Worm (Caenorhabditis elegans) whole organism, L3 larva: ENCODE data around the gene R11D1.13.

Experiments
- ZK546.5 ChIP-seq: sonication (generic microtip); optimal IDR thresholded peaks from 2 replicates; lab custom pipeline; 2017; ENCODE audit warnings: missing biosample characterization, missing genetic modification characterization
- aly-2 ChIP-seq: fragments of 150-350 bp; optimal IDR thresholded peaks from 2 replicates; lab custom pipeline; 2014; ENCODE audit warnings: missing biosample characterization, missing genetic modification characterization
- ama-1 ChIP-seq: fragments of 150-350 bp; optimal IDR thresholded peaks from 2 replicates; lab custom pipeline; 2018
- ceh-16 ChIP-seq: sonication (generic microtip); optimal IDR thresholded peaks from 2 replicates; lab custom pipeline; 2017; ENCODE audit warnings: missing biosample characterization, missing genetic modification characterization
- ceh-28 ChIP-seq: fragments of 150-350 bp; optimal IDR thresholded peaks from 2 replicates; lab custom pipeline; 2014; ENCODE audit warnings: missing biosample characterization, missing genetic modification reagents, missing genetic modification characterization
- ceh-82 ChIP-seq: fragments of 150-350 bp; optimal IDR thresholded peaks from 2 replicates; lab custom pipeline; 2014; ENCODE audit warnings: missing biosample characterization, missing genetic modification characterization
- ceh-9 ChIP-seq: sonication (generic microtip); optimal IDR thresholded peaks from 2 replicates; lab custom pipeline; 2018; ENCODE audit warnings: missing biosample characterization, missing genetic modification characterization
- daf-12 ChIP-seq: fragments of 150-350 bp; optimal IDR thresholded peaks from 2 replicates; lab custom pipeline; 2014; ENCODE audit warnings: missing biosample characterization, missing genetic modification reagents, missing genetic modification characterization
- elt-2 ChIP-seq: sonication (generic microtip); optimal IDR thresholded peaks from 2 replicates; lab custom pipeline; 2016; ENCODE audit warnings: missing genetic modification reagents, mild to moderate bottlenecking, missing genetic modification characterization, missing compliant biosample characterization
- elt-3 ChIP-seq, 3 experiments: fragments of 150-350 bp in 1 of 3; sonication (generic microtip) in 2 of 3; optimal IDR thresholded peaks; 2 replicates in 2 of 3; 4 replicates in 1 of 3; lab custom pipeline; 2014 to 2017; ENCODE audit warnings: missing biosample characterization in 3 of 3, missing genetic modification characterization in 3 of 3
- eor-1 ChIP-seq, 2 experiments: fragments of 150-350 bp; optimal IDR thresholded peaks; 2 replicates each; lab custom pipeline; 2014 to 2018; ENCODE audit warnings: missing biosample characterization in 2 of 2, missing genetic modification characterization in 2 of 2
- fkh-10 ChIP-seq: sonication (generic microtip); optimal IDR thresholded peaks from 2 replicates; lab custom pipeline; 2017; ENCODE audit warnings: missing biosample characterization, missing genetic modification reagents, missing genetic modification characterization
- fkh-2 ChIP-seq: fragments of 150-350 bp; optimal IDR thresholded peaks from 2 replicates; lab custom pipeline; 2014; ENCODE audit warnings: missing biosample characterization, missing genetic modification reagents, missing genetic modification characterization
- hmg-11 ChIP-seq: sonication (generic microtip); optimal IDR thresholded peaks from 2 replicates; lab custom pipeline; 2016; ENCODE audit warnings: missing genetic modification characterization, missing compliant biosample characterization
- jun-1 ChIP-seq: fragments of 150-350 bp; optimal IDR thresholded peaks from 2 replicates; lab custom pipeline; 2014; ENCODE audit warnings: missing biosample characterization, missing genetic modification reagents, missing genetic modification characterization
- lin-39 ChIP-seq: fragments of 150-350 bp; optimal IDR thresholded peaks from 2 replicates; lab custom pipeline; 2018; ENCODE audit warnings: missing biosample characterization, missing genetic modification reagents, missing genetic modification characterization
- lsy-12 ChIP-seq: sonication (generic microtip); optimal IDR thresholded peaks from 2 replicates; lab custom pipeline; 2016; ENCODE audit warnings: mild to moderate bottlenecking, missing genetic modification characterization, missing compliant biosample characterization
- mdl-1 ChIP-seq: fragments of 150-350 bp; optimal IDR thresholded peaks from 2 replicates; lab custom pipeline; 2014; ENCODE audit warnings: missing biosample characterization, missing genetic modification characterization
- mml-1 ChIP-seq: fragments of 150-350 bp; sonication (generic microtip); optimal IDR thresholded peaks from 3 replicates; lab custom pipeline; 2014; ENCODE audit warnings: missing biosample characterization, missing genetic modification characterization
- nhr-11 ChIP-seq: fragments of 150-350 bp; optimal IDR thresholded peaks from 2 replicates; lab custom pipeline; 2014; ENCODE audit warnings: missing biosample characterization, missing genetic modification characterization
- nhr-12 ChIP-seq: fragments of 150-350 bp; optimal IDR thresholded peaks from 2 replicates; lab custom pipeline; 2014; ENCODE audit warnings: missing biosample characterization, missing genetic modification characterization
- nhr-237 ChIP-seq: fragments of 150-350 bp; optimal IDR thresholded peaks from 2 replicates; lab custom pipeline; 2014; ENCODE audit warnings: missing biosample characterization, missing genetic modification characterization
- nhr-28 ChIP-seq: fragments of 150-350 bp; optimal IDR thresholded peaks from 2 replicates; lab custom pipeline; 2014; ENCODE audit warnings: missing biosample characterization, missing genetic modification characterization
- nhr-43 ChIP-seq: sonication (generic microtip); optimal IDR thresholded peaks from 2 replicates; lab custom pipeline; 2016; ENCODE audit warnings: mild to moderate bottlenecking, missing genetic modification characterization, missing compliant biosample characterization; ENCODE audit not compliant: poor library complexity, severe bottlenecking
- nhr-67 ChIP-seq: fragments of 150-350 bp; optimal IDR thresholded peaks from 2 replicates; lab custom pipeline; 2014; ENCODE audit warnings: missing biosample characterization, missing genetic modification characterization
- nhr-76 ChIP-seq: fragments of 150-350 bp; sonication (generic microtip); optimal IDR thresholded peaks from 5 replicates; lab custom pipeline; 2014; ENCODE audit warnings: missing biosample characterization, missing genetic modification characterization
- nhr-77 ChIP-seq: fragments of 150-350 bp; optimal IDR thresholded peaks from 2 replicates; lab custom pipeline; 2014; ENCODE audit warnings: missing biosample characterization, missing genetic modification characterization
- pha-4 ChIP-seq: fragments of 150-350 bp; optimal IDR thresholded peaks from 2 replicates; lab custom pipeline; 2014; ENCODE audit warnings: missing biosample characterization, missing genetic modification reagents, missing genetic modification characterization
- pqm-1 ChIP-seq: fragments of 150-350 bp; optimal IDR thresholded peaks from 2 replicates; lab custom pipeline; 2017; ENCODE audit warnings: missing biosample characterization, missing genetic modification characterization, inconsistent platforms
- skn-1 ChIP-seq: fragments of 150-350 bp; optimal IDR thresholded peaks from 2 replicates; lab custom pipeline; 2014; ENCODE audit warnings: missing biosample characterization, missing genetic modification characterization
- snpc-4 ChIP-seq: fragments of 150-350 bp; optimal IDR thresholded peaks from 2 replicates; lab custom pipeline; 2014; ENCODE audit warnings: missing biosample characterization, missing genetic modification characterization
- tbx-2 ChIP-seq: sonication (generic microtip); optimal IDR thresholded peaks from 2 replicates; lab custom pipeline; 2016; ENCODE audit warnings: mild to moderate bottlenecking, missing genetic modification characterization, missing compliant biosample characterization
- unc-39 ChIP-seq: sonication (generic microtip); optimal IDR thresholded peaks from 4 replicates; lab custom pipeline; 2017; ENCODE audit warnings: missing biosample characterization, missing genetic modification characterization
- unc-62 ChIP-seq: fragments of 150-350 bp; sonication (generic microtip); optimal IDR thresholded peaks from 4 replicates; lab custom pipeline; 2014; ENCODE audit warnings: missing biosample characterization, missing genetic modification reagents, missing genetic modification characterization
- zag-1 ChIP-seq: fragments of 150-350 bp; optimal IDR thresholded peaks from 2 replicates; lab custom pipeline; 2014; ENCODE audit warnings: missing biosample characterization, missing genetic modification characterization
- ztf-11 ChIP-seq: fragments of 150-350 bp; optimal IDR thresholded peaks from 2 replicates; lab custom pipeline; 2014; ENCODE audit warnings: missing biosample characterization, missing genetic modification characterization
- ztf-4 ChIP-seq: fragments of 150-350 bp; optimal IDR thresholded peaks from 2 replicates; lab custom pipeline; 2014; ENCODE audit warnings: missing biosample characterization, missing genetic modification characterization

The R11D1.13 gene

ce11 chrV:12706511-12706910 is 20.4 kb upstream of the R11D1.13 start:
- TF ChIP-seq nhr-11 (tag; lab: Kevin White, UChicago) (no peak), elt-2 (tag; lab: Kevin White, UChicago) (no peak), fkh-10 (no peak), mdl-1 (tag; lab: Kevin White, UChicago) (no peak), fkh-2 (tag; lab: Kevin White, UChicago) (no peak), ZK546.5 (no peak)

- TF ChIP-seq eor-1 (tag; optimal IDR thresholded peaks at IDR 0.05; lab: Kevin White, UChicago) (no peak), tbx-2 (tag; lab: Kevin White, UChicago) (no peak), aly-2 (no peak), elt-2 (tag; lab: Kevin White, UChicago) (no peak), lin-39 (tag; lab: Kevin White, UChicago) (no peak), unc-62 (no peak), mdl-1 (tag; lab: Kevin White, UChicago) (no peak), mml-1 (tag; lab: Kevin White, UChicago) (no peak), ceh-28 (no peak), ceh-82 (tag; lab: Kevin White, UChicago) (no peak)
Observed at ce11 chrV:12708305-12708704, 18.6 kb upstream of the R11D1.13 start, which contains the start of gene R11D1.2. TSS of gene R11D1.2 (plus strand) at chrV:12708605.

DNA sequence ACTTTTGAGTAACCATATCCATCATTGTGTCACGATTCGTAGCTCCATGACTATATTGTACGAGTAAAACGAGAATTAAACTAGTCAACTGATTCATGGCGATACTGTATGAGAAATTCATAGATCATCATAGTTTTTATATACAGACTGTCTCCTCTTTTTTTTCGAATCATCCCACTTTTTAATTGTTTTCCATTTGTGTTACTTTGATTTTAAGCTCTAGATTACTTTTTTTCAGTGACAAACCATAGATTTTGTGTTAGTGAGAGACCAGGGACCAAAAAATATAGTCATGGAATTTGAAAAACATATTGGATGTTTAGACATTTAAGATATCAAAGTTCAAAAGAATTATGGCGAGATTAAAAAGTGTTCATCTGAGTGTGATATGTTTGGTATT is 15.0 kb upstream of the R11D1.13 start, which contains the start of gene R11D1.3:
TSS of gene R11D1.3 (minus strand) at position 101 of the 400 bp plus-strand sequence.
- TF ChIP-seq fkh-2 (tag; lab: Kevin White, UChicago) (no peak), elt-3 (tag; optimal IDR thresholded peaks at IDR 0.05; lab: Kevin White, UChicago) (no peak), nhr-76 (tag; lab: Kevin White, UChicago) (no peak), ama-1 (lab: Kevin White, UChicago) (no peak), mdl-1 (tag; lab: Kevin White, UChicago) (no peak), unc-39 (no peak), ceh-16 (tag; lab: Kevin White, UChicago) (no peak), elt-2 (tag; lab: Kevin White, UChicago) (no peak), pha-4 (tag; lab: Kevin White, UChicago) (no peak), pqm-1 (tag; lab: Kevin White, UChicago) (no peak), nhr-67 (no peak), ztf-4 (tag; lab: Kevin White, UChicago) (no peak), nhr-237 (tag; lab: Kevin White, UChicago) (no peak), nhr-43 (no peak)
- TF ChIP-seq, all 47 proteins: peak for 0

DNA sequence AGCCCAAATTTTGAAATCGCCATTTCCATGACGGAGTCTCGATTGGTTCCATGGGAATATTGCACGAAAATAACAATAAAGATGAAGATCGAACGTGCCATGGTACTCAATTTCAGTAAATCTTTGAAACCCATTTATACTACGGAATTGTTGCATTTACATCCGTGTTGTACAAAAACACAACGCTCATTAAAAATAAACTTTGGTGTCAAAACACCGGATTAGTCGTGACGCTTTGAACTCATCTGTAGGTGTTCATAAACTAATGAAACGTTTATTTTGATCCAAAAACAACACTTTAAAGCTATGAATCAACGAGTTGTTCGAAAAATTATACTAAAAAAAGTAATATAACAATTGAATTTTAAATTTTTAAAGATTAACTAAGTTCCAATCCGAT is 12.8 kb upstream of the R11D1.13 start, which contains the start of gene R11D1.4:
TSS of gene R11D1.4 (minus strand) at position 101 of the 400 bp plus-strand sequence.
- TF ChIP-seq pqm-1 (tag; lab: Kevin White, UChicago) (no peak), nhr-67 (no peak), ztf-11 (tag; lab: Kevin White, UChicago) (no peak), jun-1 (no peak), mdl-1 (tag; lab: Kevin White, UChicago) (no peak), unc-39 (no peak), snpc-4 (no peak), mml-1 (tag; lab: Kevin White, UChicago) (no peak), nhr-43 (no peak), nhr-77 (no peak), zag-1 (tag; lab: Kevin White, UChicago) (no peak), nhr-76 (tag; lab: Kevin White, UChicago) (no peak), nhr-12 (tag; lab: Kevin White, UChicago) (no peak)

DNA sequence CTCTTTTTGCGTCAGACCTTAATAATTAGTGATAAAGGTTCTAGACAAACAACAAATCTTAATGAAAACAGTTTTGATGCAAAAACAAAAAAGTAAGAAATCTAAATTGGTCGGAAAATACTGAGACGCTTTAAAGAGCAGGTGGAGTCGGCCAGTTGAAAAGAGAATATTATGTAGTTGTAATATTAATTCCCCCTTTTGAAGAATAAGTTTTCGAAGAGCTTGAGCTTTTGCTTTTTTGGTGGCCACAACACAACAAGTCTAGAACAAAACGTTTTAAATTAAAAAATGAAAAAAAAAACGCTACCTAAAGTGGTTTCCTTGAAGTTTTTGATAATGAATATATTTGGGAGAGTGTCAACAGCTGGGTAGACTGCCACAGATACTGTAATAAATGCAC is 10.5 kb upstream of the R11D1.13 start, which contains the start of gene str-178:
TSS of gene str-178 (minus strand) at position 101 of the 400 bp plus-strand sequence.
- TF ChIP-seq eor-1 (tag; optimal IDR thresholded peaks at IDR 0.05; lab: Kevin White, UChicago) (no peak), elt-2 (tag; lab: Kevin White, UChicago) (no peak), ceh-16 (tag; lab: Kevin White, UChicago) (no peak), ztf-4 (tag; lab: Kevin White, UChicago) (no peak), skn-1 (tag; lab: Kevin White, UChicago) (no peak), hmg-11 (tag; lab: Kevin White, UChicago) (no peak)

DNA sequence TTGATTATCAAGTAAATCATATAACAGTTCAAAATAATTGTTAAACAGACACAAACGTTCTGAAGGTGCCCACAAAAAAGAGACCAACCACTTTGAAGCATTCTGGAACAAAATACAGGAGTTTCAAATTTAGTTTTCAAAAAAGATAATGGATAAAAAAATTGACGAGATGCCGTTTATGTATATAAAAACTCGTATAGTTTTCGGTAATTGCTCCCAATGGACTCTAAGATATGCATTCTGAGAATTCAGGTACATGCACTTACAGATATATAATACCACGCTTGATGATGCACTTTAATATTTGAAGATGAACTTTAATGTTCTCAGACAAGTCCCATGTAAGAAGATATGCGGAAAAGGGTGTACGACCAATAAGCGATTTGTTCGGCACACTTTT is 8.3 kb upstream of the R11D1.13 start, which contains the start of gene str-181:
TSS of gene str-181 (minus strand) at position 101 of the 400 bp plus-strand sequence.
- no peak for TF ChIP-seq pha-4 (tag; lab: Kevin White, UChicago)
- TF ChIP-seq pqm-1 (tag; lab: Kevin White, UChicago): no peak
- TF ChIP-seq nhr-28 (tag; lab: Kevin White, UChicago): no peak
- no peak for TF ChIP-seq ceh-16 (tag; lab: Kevin White, UChicago)
- TF ChIP-seq eor-1 (tag; optimal IDR thresholded peaks at IDR 0.05; lab: Kevin White, UChicago): no peak
- TF ChIP-seq elt-2 (tag; lab: Kevin White, UChicago): no peak
- TF ChIP-seq ZK546.5: no peak
- no peak for TF ChIP-seq nhr-11 (tag; lab: Kevin White, UChicago)
- no peak for TF ChIP-seq elt-3 (tag; optimal IDR thresholded peaks at IDR 0.05; lab: Kevin White, UChicago)
- TF ChIP-seq jun-1: no peak
- TF ChIP-seq daf-12 (tag; lab: Kevin White, UChicago): no peak
- no peak for TF ChIP-seq nhr-76 (tag; lab: Kevin White, UChicago)
- TF ChIP-seq nhr-43: no peak
- no peak for TF ChIP-seq snpc-4
- TF ChIP-seq lsy-12: no peak
- no peak for TF ChIP-seq ceh-9 (tag; lab: Kevin White, UChicago)
- no peak for TF ChIP-seq fkh-10
- TF ChIP-seq ztf-4 (tag; lab: Kevin White, UChicago): no peak
